Worm (Caenorhabditis elegans) whole organism, L3 larva: ENCODE results near the gene F44D12.10.
A peak's percentile ranks its signal among the peaks of the same experiment; 100 is the strongest.

Experiments
- ZK546.5 ChIP-seq: sonication (generic microtip); optimal IDR thresholded peaks from 2 replicates; lab custom pipeline; 2017; ENCODE audit warnings: missing biosample characterization, missing genetic modification characterization
- aly-2 ChIP-seq: fragments of 150-350 bp; optimal IDR thresholded peaks from 2 replicates; lab custom pipeline; 2014; ENCODE audit warnings: missing biosample characterization, missing genetic modification characterization
- ceh-16 ChIP-seq: sonication (generic microtip); optimal IDR thresholded peaks from 2 replicates; lab custom pipeline; 2017; ENCODE audit warnings: missing biosample characterization, missing genetic modification characterization
- ceh-28 ChIP-seq: fragments of 150-350 bp; optimal IDR thresholded peaks from 2 replicates; lab custom pipeline; 2014; ENCODE audit warnings: missing biosample characterization, missing genetic modification reagents, missing genetic modification characterization
- ceh-82 ChIP-seq: fragments of 150-350 bp; optimal IDR thresholded peaks from 2 replicates; lab custom pipeline; 2014; ENCODE audit warnings: missing biosample characterization, missing genetic modification characterization
- ceh-9 ChIP-seq: sonication (generic microtip); optimal IDR thresholded peaks from 2 replicates; lab custom pipeline; 2018; ENCODE audit warnings: missing biosample characterization, missing genetic modification characterization
- daf-12 ChIP-seq: fragments of 150-350 bp; optimal IDR thresholded peaks from 2 replicates; lab custom pipeline; 2014; ENCODE audit warnings: missing biosample characterization, missing genetic modification reagents, missing genetic modification characterization
- egl-27 ChIP-seq: sonication (generic microtip); optimal IDR thresholded peaks from 4 replicates; lab custom pipeline; 2017; ENCODE audit warnings: missing biosample characterization, missing genetic modification reagents, missing genetic modification characterization
- egl-5 ChIP-seq: fragments of 150-350 bp; optimal IDR thresholded peaks from 2 replicates; lab custom pipeline; 2017; ENCODE audit warnings: missing biosample characterization, missing genetic modification reagents, missing genetic modification characterization, inconsistent platforms
- elt-2 ChIP-seq: sonication (generic microtip); optimal IDR thresholded peaks from 2 replicates; lab custom pipeline; 2016; ENCODE audit warnings: missing genetic modification reagents, mild to moderate bottlenecking, missing genetic modification characterization, missing compliant biosample characterization
- elt-3 ChIP-seq, 3 experiments: fragments of 150-350 bp in 1 of 3; sonication (generic microtip) in 2 of 3; optimal IDR thresholded peaks; 2 replicates in 2 of 3; 4 replicates in 1 of 3; lab custom pipeline; 2014 to 2017; ENCODE audit warnings: missing biosample characterization in 3 of 3, missing genetic modification characterization in 3 of 3
- fkh-2 ChIP-seq: fragments of 150-350 bp; optimal IDR thresholded peaks from 2 replicates; lab custom pipeline; 2014; ENCODE audit warnings: missing biosample characterization, missing genetic modification reagents, missing genetic modification characterization
- fos-1 ChIP-seq: fragments of 150-350 bp; optimal IDR thresholded peaks from 2 replicates; lab custom pipeline; 2014; ENCODE audit warnings: missing biosample characterization, missing genetic modification characterization
- hmg-11 ChIP-seq: sonication (generic microtip); optimal IDR thresholded peaks from 2 replicates; lab custom pipeline; 2016; ENCODE audit warnings: missing genetic modification characterization, missing compliant biosample characterization
- jun-1 ChIP-seq: fragments of 150-350 bp; optimal IDR thresholded peaks from 2 replicates; lab custom pipeline; 2014; ENCODE audit warnings: missing biosample characterization, missing genetic modification reagents, missing genetic modification characterization
- lin-15B ChIP-seq: fragments of 150-350 bp; optimal IDR thresholded peaks from 2 replicates; lab custom pipeline; 2014; ENCODE audit warnings: missing biosample characterization, missing genetic modification characterization
- lin-39 ChIP-seq: fragments of 150-350 bp; optimal IDR thresholded peaks from 2 replicates; lab custom pipeline; 2018; ENCODE audit warnings: missing biosample characterization, missing genetic modification reagents, missing genetic modification characterization
- lsy-12 ChIP-seq: sonication (generic microtip); optimal IDR thresholded peaks from 2 replicates; lab custom pipeline; 2016; ENCODE audit warnings: mild to moderate bottlenecking, missing genetic modification characterization, missing compliant biosample characterization
- mdl-1 ChIP-seq: fragments of 150-350 bp; optimal IDR thresholded peaks from 2 replicates; lab custom pipeline; 2014; ENCODE audit warnings: missing biosample characterization, missing genetic modification characterization
- mml-1 ChIP-seq: fragments of 150-350 bp; sonication (generic microtip); optimal IDR thresholded peaks from 3 replicates; lab custom pipeline; 2014; ENCODE audit warnings: missing biosample characterization, missing genetic modification characterization
- nfya-1 ChIP-seq: sonication (generic microtip); optimal IDR thresholded peaks from 2 replicates; lab custom pipeline; 2017; ENCODE audit warnings: missing genetic modification characterization, mild to moderate bottlenecking, missing compliant biosample characterization, antibody characterized with exemption, moderate library complexity; ENCODE audit not compliant: insufficient read depth
- nhr-11 ChIP-seq: fragments of 150-350 bp; optimal IDR thresholded peaks from 2 replicates; lab custom pipeline; 2014; ENCODE audit warnings: missing biosample characterization, missing genetic modification characterization
- nhr-12 ChIP-seq: fragments of 150-350 bp; optimal IDR thresholded peaks from 2 replicates; lab custom pipeline; 2014; ENCODE audit warnings: missing biosample characterization, missing genetic modification characterization
- nhr-23 ChIP-seq: fragments of 150-350 bp; optimal IDR thresholded peaks from 2 replicates; lab custom pipeline; 2014; ENCODE audit warnings: missing biosample characterization, missing genetic modification reagents, missing genetic modification characterization
- nhr-237 ChIP-seq: fragments of 150-350 bp; optimal IDR thresholded peaks from 2 replicates; lab custom pipeline; 2014; ENCODE audit warnings: missing biosample characterization, missing genetic modification characterization
- nhr-25 ChIP-seq: sonication (generic microtip); optimal IDR thresholded peaks from 2 replicates; lab custom pipeline; 2017; ENCODE audit warnings: missing biosample characterization, missing genetic modification characterization
- nhr-43 ChIP-seq: sonication (generic microtip); optimal IDR thresholded peaks from 2 replicates; lab custom pipeline; 2016; ENCODE audit warnings: mild to moderate bottlenecking, missing genetic modification characterization, missing compliant biosample characterization; ENCODE audit not compliant: poor library complexity, severe bottlenecking
- nhr-67 ChIP-seq: fragments of 150-350 bp; optimal IDR thresholded peaks from 2 replicates; lab custom pipeline; 2014; ENCODE audit warnings: missing biosample characterization, missing genetic modification characterization
- nhr-76 ChIP-seq: fragments of 150-350 bp; sonication (generic microtip); optimal IDR thresholded peaks from 5 replicates; lab custom pipeline; 2014; ENCODE audit warnings: missing biosample characterization, missing genetic modification characterization
- nhr-77 ChIP-seq: fragments of 150-350 bp; optimal IDR thresholded peaks from 2 replicates; lab custom pipeline; 2014; ENCODE audit warnings: missing biosample characterization, missing genetic modification characterization
- pha-4 ChIP-seq: fragments of 150-350 bp; optimal IDR thresholded peaks from 2 replicates; lab custom pipeline; 2014; ENCODE audit warnings: missing biosample characterization, missing genetic modification reagents, missing genetic modification characterization
- pqm-1 ChIP-seq: fragments of 150-350 bp; optimal IDR thresholded peaks from 2 replicates; lab custom pipeline; 2017; ENCODE audit warnings: missing biosample characterization, missing genetic modification characterization, inconsistent platforms
- skn-1 ChIP-seq: fragments of 150-350 bp; optimal IDR thresholded peaks from 2 replicates; lab custom pipeline; 2014; ENCODE audit warnings: missing biosample characterization, missing genetic modification characterization
- snpc-4 ChIP-seq: fragments of 150-350 bp; optimal IDR thresholded peaks from 2 replicates; lab custom pipeline; 2014; ENCODE audit warnings: missing biosample characterization, missing genetic modification characterization
- tbx-2 ChIP-seq: sonication (generic microtip); optimal IDR thresholded peaks from 2 replicates; lab custom pipeline; 2016; ENCODE audit warnings: mild to moderate bottlenecking, missing genetic modification characterization, missing compliant biosample characterization
- unc-62 ChIP-seq: fragments of 150-350 bp; sonication (generic microtip); optimal IDR thresholded peaks from 4 replicates; lab custom pipeline; 2014; ENCODE audit warnings: missing biosample characterization, missing genetic modification reagents, missing genetic modification characterization
- ztf-11 ChIP-seq: fragments of 150-350 bp; optimal IDR thresholded peaks from 2 replicates; lab custom pipeline; 2014; ENCODE audit warnings: missing biosample characterization, missing genetic modification characterization

F44D12.10 gene

DNA sequence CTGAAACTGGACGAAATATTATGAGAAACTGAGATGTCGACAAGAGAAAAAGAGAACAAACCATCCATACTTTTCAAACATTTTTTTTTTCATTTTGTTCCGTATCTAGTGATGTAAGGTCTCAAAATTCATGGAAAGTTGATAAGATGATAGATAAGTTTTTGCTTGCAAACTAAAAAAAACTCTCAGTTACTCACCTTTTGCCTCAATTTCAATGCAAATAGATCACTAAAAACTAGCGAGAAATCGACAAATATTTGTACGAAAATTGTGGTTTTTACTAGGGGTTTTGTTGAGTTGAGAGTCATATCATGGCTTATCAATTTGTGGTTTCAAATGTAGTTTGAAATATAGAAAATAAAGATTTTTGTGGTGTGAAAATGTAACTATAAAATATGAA is 23.9 kb upstream of the F44D12.10 start:
- no peak for TF ChIP-seq egl-27
- no peak for TF ChIP-seq nhr-12 (tag; lab: Kevin White, UChicago)
- TF ChIP-seq elt-2 (tag; lab: Kevin White, UChicago) = peak; percentile 45
- no peak for TF ChIP-seq daf-12
- peak; percentile 28 for TF ChIP-seq pha-4
- TF ChIP-seq lsy-12 (tag; lab: Kevin White, UChicago) = no peak
- no peak for TF ChIP-seq ceh-9 (tag; lab: Kevin White, UChicago)
- TF ChIP-seq pqm-1 (tag; lab: Kevin White, UChicago) = peak; percentile 3

ce11 chrIV:10059175-10059574 is 22.3 kb upstream of the F44D12.10 start:
- TF ChIP-seq jun-1 (tag; lab: Kevin White, UChicago) (peak; percentile 46), pqm-1 (tag; lab: Kevin White, UChicago) (peak; percentile 99), pha-4 (peak; percentile 42), fkh-2 (tag; lab: Kevin White, UChicago) (no peak), fos-1 (tag; lab: Kevin White, UChicago) (peak; percentile 52), elt-2 (tag; lab: Kevin White, UChicago) (peak; percentile 99)

DNA sequence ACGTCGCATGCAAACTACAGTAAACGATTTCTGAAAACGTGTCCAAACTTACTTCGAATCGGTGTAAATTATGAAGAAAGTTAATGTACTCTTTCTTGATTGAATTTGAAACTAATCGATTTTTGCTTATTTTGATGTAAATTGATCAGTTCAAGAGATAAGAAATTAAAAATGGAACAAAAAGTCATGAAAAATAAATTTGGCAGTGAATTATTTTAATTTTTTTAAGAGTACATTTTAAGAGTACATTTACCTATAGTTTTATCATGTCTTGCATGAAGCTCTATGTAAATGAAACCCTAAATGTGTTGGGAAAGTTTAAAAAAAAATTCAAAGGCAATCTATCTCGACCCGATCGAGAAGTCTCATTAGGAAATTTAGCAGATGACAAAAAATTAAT is 19.3 kb upstream of the F44D12.10 start, which contains the start of gene T04B2.7:
T04B2.7 (minus strand) TSS at position 101 of the 400 bp plus-strand sequence.
- TF ChIP-seq nhr-76 (tag; lab: Kevin White, UChicago) = no peak
- TF ChIP-seq mdl-1 = no peak
- no peak for TF ChIP-seq ceh-28 (tag; lab: Kevin White, UChicago)
- no peak for TF ChIP-seq unc-62
- TF ChIP-seq nhr-25 (tag; lab: Kevin White, UChicago) = no peak
- TF ChIP-seq pqm-1 (tag; lab: Kevin White, UChicago) = no peak
- no peak for TF ChIP-seq nfya-1 (tag; lab: Kevin White, UChicago)
- no peak for TF ChIP-seq snpc-4 (tag; lab: Kevin White, UChicago)
- TF ChIP-seq aly-2 = no peak
- no peak for TF ChIP-seq ceh-9 (tag; lab: Kevin White, UChicago)
- TF ChIP-seq egl-27 = no peak
- no peak for TF ChIP-seq nhr-43 (tag; lab: Kevin White, UChicago)
- no peak for TF ChIP-seq skn-1 (tag; lab: Kevin White, UChicago)
- TF ChIP-seq lin-15B (tag; lab: Kevin White, UChicago) = no peak
- no peak for TF ChIP-seq ceh-16 (tag; lab: Kevin White, UChicago)
- TF ChIP-seq nhr-12 (tag; lab: Kevin White, UChicago) = no peak
- no peak for TF ChIP-seq tbx-2
- no peak for TF ChIP-seq ceh-82

DNA sequence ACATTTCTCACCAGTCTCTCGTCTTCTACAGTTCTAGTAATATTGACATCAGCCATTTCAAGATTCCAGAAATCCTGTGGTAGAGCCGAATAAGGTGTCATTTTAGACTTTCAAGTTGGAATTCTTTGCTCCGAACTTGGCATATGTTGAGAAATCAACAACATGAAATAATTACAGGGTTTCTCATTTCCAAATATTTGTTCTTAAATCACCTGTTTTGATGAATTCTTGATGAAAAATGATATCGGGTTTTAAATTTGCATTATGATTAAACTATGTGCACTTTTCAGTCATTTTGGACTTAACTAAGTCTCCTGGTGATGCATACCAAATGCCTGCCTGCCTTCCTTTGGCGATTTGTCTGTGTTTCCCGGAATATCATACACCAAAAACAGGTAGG is 16.7 kb upstream of the F44D12.10 start, which contains the start of gene srv-12:
srv-12 (minus strand) TSS at position 101 of the 400 bp plus-strand sequence.
- TF ChIP-seq ZK546.5 (tag; lab: Kevin White, UChicago) (no peak), pha-4 (no peak), mml-1 (tag; lab: Kevin White, UChicago) (no peak), tbx-2 (no peak), ceh-16 (tag; lab: Kevin White, UChicago) (no peak), egl-5 (tag; lab: Kevin White, UChicago) (no peak), snpc-4 (tag; lab: Kevin White, UChicago) (no peak), lin-39 (tag; lab: Kevin White, UChicago) (no peak), nhr-237 (tag; lab: Kevin White, UChicago) (no peak), nhr-77 (no peak), elt-3 (tag; optimal IDR thresholded peaks at IDR 0.05; lab: Kevin White, UChicago) (no peak), nhr-12 (tag; lab: Kevin White, UChicago) (no peak), nhr-11 (tag; lab: Kevin White, UChicago) (no peak), ceh-28 (tag; lab: Kevin White, UChicago) (no peak)

ce11 chrIV:10051088-10051487 is 14.2 kb upstream of the F44D12.10 start, which contains the start of gene T04B2.8:
T04B2.8 (minus strand) TSS chrIV:10051188.
- no peak for TF ChIP-seq fkh-2 (tag; lab: Kevin White, UChicago)
- no peak for TF ChIP-seq aly-2
- no peak for TF ChIP-seq nhr-23 (tag; lab: Kevin White, UChicago)
- no peak for TF ChIP-seq nhr-76 (tag; lab: Kevin White, UChicago)
- TF ChIP-seq egl-27 = no peak
- TF ChIP-seq nhr-12 (tag; lab: Kevin White, UChicago) = no peak
- no peak for TF ChIP-seq tbx-2
- no peak for TF ChIP-seq hmg-11
- TF ChIP-seq elt-2 (tag; lab: Kevin White, UChicago) = no peak
- no peak for TF ChIP-seq ztf-11 (tag; lab: Kevin White, UChicago)
- TF ChIP-seq nhr-77 = no peak
- TF ChIP-seq mml-1 (tag; lab: Kevin White, UChicago) = no peak
- no peak for TF ChIP-seq nhr-67 (tag; lab: Kevin White, UChicago)
- no peak for TF ChIP-seq skn-1 (tag; lab: Kevin White, UChicago)
- no peak for TF ChIP-seq nhr-25 (tag; lab: Kevin White, UChicago)
- no peak for TF ChIP-seq nfya-1 (tag; lab: Kevin White, UChicago)
- TF ChIP-seq pqm-1 (tag; lab: Kevin White, UChicago) = no peak
- TF ChIP-seq ZK546.5 (tag; lab: Kevin White, UChicago) = no peak
- no peak for TF ChIP-seq fos-1 (tag; lab: Kevin White, UChicago)
